Fruit fly (Drosophila melanogaster) whole organism, pupa: ENCODE data around the gene milt.
A peak's percentile ranks its signal among the peaks of the same experiment; 100 is the strongest.

ENCODE experiments used
- CG10348 ChIP-seq: fragments of 200-800 bp; sonication (Bioruptor generic); IDR thresholded peaks from 2 replicates; pipeline ENCODE4 v1.3.6; 2022; ENCODE audit warnings: missing biosample characterization, missing genetic modification characterization
- CG12605 ChIP-seq: fragments of 200-800 bp; sonication (Bioruptor generic); IDR thresholded peaks from 2 replicates; pipeline ENCODE4 v1.3.6; 2022; ENCODE audit warnings: missing biosample characterization, missing genetic modification characterization
- CG13204 ChIP-seq: fragments of 200-800 bp; sonication (Bioruptor generic); optimal IDR thresholded peaks from 2 replicates; lab custom pipeline; 2018; ENCODE audit warnings: missing biosample characterization, mild to moderate bottlenecking, missing genetic modification characterization, moderate library complexity
- CG14655 ChIP-seq: fragments of 200-800 bp; sonication (Bioruptor generic); optimal IDR thresholded peaks from 3 replicates; lab custom pipeline; 2017; ENCODE audit warnings: mild to moderate bottlenecking, missing biosample characterization, missing genetic modification reagents, missing genetic modification characterization
- CG15710 ChIP-seq: fragments of 200-800 bp; sonication (Bioruptor generic); optimal IDR thresholded peaks from 2 replicates; lab custom pipeline; 2018; ENCODE audit warnings: missing biosample characterization, mild to moderate bottlenecking, missing genetic modification characterization, moderate library complexity
- CG17806 ChIP-seq: fragments of 200-800 bp; sonication (Bioruptor generic); optimal IDR thresholded peaks from 2 replicates; lab custom pipeline; 2018; ENCODE audit warnings: missing biosample characterization, mild to moderate bottlenecking, missing genetic modification characterization, moderate library complexity
- CG32121 ChIP-seq: fragments of 200-800 bp; sonication (Bioruptor generic); IDR thresholded peaks from 2 replicates; pipeline ENCODE4 v1.3.6; 2022; ENCODE audit warnings: missing biosample characterization, missing genetic modification characterization
- CG34367 ChIP-seq: fragments of 200-800 bp; sonication (Bioruptor generic); optimal IDR thresholded peaks from 2 replicates; lab custom pipeline; 2018; ENCODE audit warnings: missing biosample characterization, mild to moderate bottlenecking, missing genetic modification characterization
- CG4496 ChIP-seq: fragments of 200-800 bp; sonication (Bioruptor generic); IDR thresholded peaks from 3 replicates; pipeline ENCODE4 v1.3.6; 2022; ENCODE audit warnings: missing biosample characterization, missing genetic modification characterization
- CG8159 ChIP-seq: fragments of 200-800 bp; sonication (Bioruptor generic); optimal IDR thresholded peaks from 3 replicates; lab custom pipeline; 2018; ENCODE audit warnings: missing biosample characterization, mild to moderate bottlenecking, missing genetic modification characterization, moderate library complexity
- CG8301 ChIP-seq: fragments of 200-800 bp; sonication (Bioruptor generic); optimal IDR thresholded peaks from 2 replicates; lab custom pipeline; 2018; ENCODE audit warnings: missing biosample characterization, mild to moderate bottlenecking, missing genetic modification characterization
- CG9948 ChIP-seq: fragments of 200-800 bp; sonication (Bioruptor generic); optimal IDR thresholded peaks from 2 replicates; lab custom pipeline; 2018; ENCODE audit warnings: missing biosample characterization, mild to moderate bottlenecking, missing genetic modification characterization, moderate library complexity
- D1 ChIP-seq: fragments of 200-800 bp; sonication (Bioruptor generic); optimal IDR thresholded peaks from 2 replicates; lab custom pipeline; 2018; ENCODE audit warnings: missing biosample characterization, mild to moderate bottlenecking, missing genetic modification characterization, moderate library complexity
- EcR ChIP-seq: fragments of 200-800 bp; sonication (Bioruptor generic); optimal IDR thresholded peaks from 3 replicates; lab custom pipeline; 2019; ENCODE audit warnings: missing biosample characterization, missing genetic modification characterization, mild to moderate bottlenecking, moderate library complexity, missing genetic modification reagents
- Ets98B ChIP-seq: fragments of 200-800 bp; sonication (Bioruptor generic); IDR thresholded peaks from 2 replicates; pipeline ENCODE4 v1.3.6; 2022; ENCODE audit warnings: missing biosample characterization, missing genetic modification characterization
- Pif1A ChIP-seq: fragments of 200-800 bp; sonication (Bioruptor generic); optimal IDR thresholded peaks from 3 replicates; lab custom pipeline; 2016; ENCODE audit warnings: missing biosample characterization, missing genetic modification characterization
- Pif1B ChIP-seq: fragments of 200-800 bp; sonication (Bioruptor generic); optimal IDR thresholded peaks from 3 replicates; lab custom pipeline; 2016; ENCODE audit warnings: missing biosample characterization, missing genetic modification characterization
- Snoo ChIP-seq: fragments of 200-800 bp; sonication (Bioruptor generic); optimal IDR thresholded peaks from 3 replicates; lab custom pipeline; 2017; ENCODE audit warnings: missing biosample characterization, mild to moderate bottlenecking, missing genetic modification characterization, inconsistent platforms
- fd96Ca ChIP-seq: fragments of 200-800 bp; sonication (Bioruptor generic); IDR thresholded peaks from 3 replicates; pipeline ENCODE4 v1.3.6; 2022; ENCODE audit warnings: missing biosample characterization, missing genetic modification characterization
- gl ChIP-seq: fragments of 200-800 bp; sonication (Bioruptor generic); optimal IDR thresholded peaks from 2 replicates; lab custom pipeline; 2018; ENCODE audit warnings: missing biosample characterization, mild to moderate bottlenecking, missing genetic modification characterization
- rn ChIP-seq: fragments of 200-800 bp; sonication (Bioruptor generic); IDR thresholded peaks from 2 replicates; pipeline ENCODE4 v1.3.6; 2022; ENCODE audit warnings: missing biosample characterization, missing genetic modification characterization

milt gene

DNA sequence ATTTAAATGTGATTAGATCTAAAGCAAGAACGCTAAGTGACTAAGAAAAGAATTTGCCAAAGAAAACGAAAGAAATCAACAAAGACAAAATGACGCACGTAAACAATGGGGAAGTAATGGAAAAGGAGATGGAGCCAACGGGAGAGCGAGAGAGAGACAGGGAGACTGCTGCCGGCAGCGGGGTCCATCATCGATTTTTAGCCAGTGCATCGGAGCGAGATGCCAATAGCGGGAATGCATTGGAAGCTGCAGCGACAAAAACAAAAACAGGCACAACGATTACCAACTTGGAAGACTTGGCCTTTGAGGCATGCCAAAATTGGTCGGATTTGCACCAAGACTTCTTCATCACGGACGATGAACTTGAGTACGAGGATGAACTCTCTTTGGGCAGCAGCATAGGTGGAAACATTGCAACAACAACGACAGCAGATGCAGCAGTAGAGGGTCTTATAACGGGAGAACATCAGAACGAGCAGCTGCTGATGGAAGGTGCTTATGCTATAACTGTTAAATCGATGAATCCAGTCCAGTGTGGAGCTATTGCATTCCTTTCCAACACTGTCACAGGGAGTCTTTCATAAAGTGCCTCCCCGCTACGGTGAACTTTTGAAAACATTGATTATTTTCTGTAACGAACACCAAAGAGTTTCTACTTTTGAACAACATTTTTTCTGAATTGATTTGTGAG is 13.0 kb downstream of the milt start:
- peak; percentile 83 for TF ChIP-seq EcR
- TF ChIP-seq CG14655 (GFP tag; lab: Kevin White, UChicago): no peak
- TF ChIP-seq CG13204 (GFP tag; lab: Kevin White, UChicago): peak; percentile 70

DNA sequence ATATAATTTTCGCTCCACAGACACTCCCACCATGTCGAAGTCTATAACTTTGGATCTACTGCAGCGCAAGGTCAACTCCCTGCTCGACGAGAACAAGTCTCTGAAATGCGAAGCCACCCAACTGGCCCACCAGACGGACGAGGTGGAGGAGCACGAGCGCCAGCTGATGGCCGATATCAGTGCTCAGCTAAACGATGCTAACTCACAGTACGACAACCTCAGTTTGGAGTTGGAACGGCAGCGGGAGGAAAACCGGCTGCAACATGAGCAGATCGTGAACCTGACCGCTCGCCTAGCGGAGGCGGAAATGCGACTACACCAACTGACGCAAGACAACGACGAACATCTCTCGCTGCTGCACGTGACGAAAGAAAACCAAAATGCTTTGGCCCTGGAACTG is 14.1 kb downstream of the milt start:
- TF ChIP-seq CG8159 (no peak), CG34367 (no peak), CG8301 (no peak), EcR (peak; percentile 95), Pif1B (GFP tag; lab: Kevin White, UChicago) (no peak), fd96Ca (GFP tag; lab: Robert Waterston, UW) (no peak), Snoo (tag; lab: Kevin White, UChicago) (no peak), CG13204 (GFP tag; lab: Kevin White, UChicago) (peak; percentile 53), CG17806 (tag; lab: Kevin White, UChicago) (no peak), CG32121 (GFP tag; lab: Robert Waterston, UW) (no peak), Ets98B (GFP tag; lab: Robert Waterston, UW) (no peak), CG15710 (no peak), rn (GFP tag; lab: Robert Waterston, UW) (no peak)

DNA sequence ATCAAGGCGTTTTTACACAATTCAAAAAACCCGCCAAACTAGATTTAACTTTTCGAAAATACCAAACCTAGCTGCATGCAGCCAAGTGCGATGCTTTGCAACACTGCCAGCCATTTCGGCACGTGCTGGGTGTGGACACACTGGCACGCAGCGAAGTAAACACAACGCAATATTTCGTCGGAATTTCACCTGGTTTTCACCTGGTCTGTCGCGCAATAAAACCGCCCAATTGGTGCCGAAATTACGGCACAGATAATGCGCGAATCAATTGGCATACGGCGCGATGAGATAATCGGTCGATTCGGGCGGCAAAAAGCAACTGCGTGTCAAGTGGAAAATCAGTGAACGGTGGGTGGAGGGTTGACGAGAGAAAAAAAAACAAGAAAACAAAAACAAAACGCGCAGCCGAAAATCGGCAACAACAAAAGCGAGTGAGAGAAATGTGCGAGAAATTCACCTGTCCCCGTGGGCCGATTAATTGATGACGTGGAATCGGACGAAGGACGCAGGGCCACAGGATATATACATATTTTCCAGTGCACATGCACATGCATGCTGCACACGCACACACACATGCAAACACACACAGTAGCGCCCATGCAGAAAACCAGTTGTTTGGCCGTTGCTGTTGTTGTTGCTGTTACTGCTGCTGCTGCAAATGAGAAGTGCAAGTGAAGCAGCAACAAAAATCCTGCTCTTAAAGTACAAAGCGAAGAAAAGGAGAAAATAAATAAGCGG is 18.7 kb downstream of the milt start, which contains the start of gene Mnn1:
Mnn1 (plus strand) TSS at position 113 of the 738 bp plus-strand sequence.
- TF ChIP-seq Pif1B (GFP tag; lab: Kevin White, UChicago) (no peak), Snoo (tag; lab: Kevin White, UChicago) (no peak), CG15710 (no peak), CG12605 (peak; percentile 51), CG8159 (no peak), CG32121 (GFP tag; lab: Robert Waterston, UW) (0 out of 2 replicates have a peak, but pooled peaks have one; percentile 24), CG14655 (GFP tag; lab: Kevin White, UChicago) (no peak), CG9948 (tag; lab: Kevin White, UChicago) (no peak), D1 (tag; lab: Kevin White, UChicago) (no peak), rn (GFP tag; lab: Robert Waterston, UW) (no peak), Ets98B (GFP tag; lab: Robert Waterston, UW) (no peak), EcR (no peak), CG34367 (no peak), CG8301 (no peak), CG13204 (GFP tag; lab: Kevin White, UChicago) (no peak), CG10348 (GFP tag; lab: Robert Waterston, UW) (no peak), fd96Ca (GFP tag; lab: Robert Waterston, UW) (no peak), gl (tag; lab: Kevin White, UChicago) (no peak), CG4496 (GFP tag; lab: Robert Waterston, UW) (peak; percentile 35; the same call in 1 of the 3 replicates), Pif1A (no peak), CG17806 (tag; lab: Kevin White, UChicago) (no peak)

DNA sequence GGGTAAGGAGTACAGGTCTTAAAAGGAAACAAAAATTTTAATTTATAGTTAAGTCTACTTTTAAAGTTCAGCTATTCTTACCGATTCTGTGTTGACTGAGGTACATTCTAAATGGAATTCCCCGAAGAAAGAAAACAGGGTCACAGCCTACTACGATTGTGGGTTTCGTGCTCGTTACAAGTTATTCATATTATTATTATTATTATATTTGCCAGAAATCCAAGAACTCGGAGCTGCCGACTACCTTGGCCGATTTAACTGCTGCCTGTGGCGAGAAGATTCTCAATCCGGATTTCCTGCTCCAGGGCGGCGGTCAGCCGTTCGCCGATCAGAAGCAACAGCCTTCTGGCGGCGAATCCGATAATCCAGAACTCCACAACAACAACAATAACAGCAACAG is 23.1 kb downstream of the milt start, which contains the start of gene Mst27D:
Mst27D (minus strand) TSS at position 101 of the 400 bp plus-strand sequence.
- TF ChIP-seq Pif1A: no peak
- TF ChIP-seq D1 (tag; lab: Kevin White, UChicago): no peak
- no peak for TF ChIP-seq CG8159

DNA sequence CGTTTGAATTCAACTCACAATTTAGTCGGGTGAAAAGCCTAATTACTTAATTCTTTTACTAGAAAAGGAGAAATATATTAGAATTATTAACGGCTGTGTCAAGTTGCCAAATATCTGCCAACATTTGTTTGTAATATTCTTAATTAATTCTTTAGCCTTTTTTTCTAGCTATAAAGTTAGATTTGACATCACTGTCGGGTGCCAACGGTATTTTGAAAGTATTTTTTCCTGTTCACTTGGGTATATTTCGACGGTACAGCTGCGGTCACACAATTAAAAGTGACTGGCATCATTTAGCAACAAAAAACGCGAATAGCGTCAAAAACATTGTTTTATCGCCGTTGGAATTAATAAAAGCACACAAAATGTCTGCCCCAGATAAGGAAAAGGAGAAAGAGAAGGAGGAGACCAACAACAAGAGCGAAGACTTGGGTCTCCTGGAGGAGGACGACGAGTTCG is 26.1 kb downstream of the milt start, which contains the start of gene Sem1:
Sem1 (plus strand) TSS at position 266 of the 459 bp plus-strand sequence.
- TF ChIP-seq CG15710: no peak
- TF ChIP-seq EcR: no peak
- TF ChIP-seq CG10348 (GFP tag; lab: Robert Waterston, UW): no peak
- TF ChIP-seq Ets98B (GFP tag; lab: Robert Waterston, UW): no peak
- TF ChIP-seq gl (tag; lab: Kevin White, UChicago): no peak
- TF ChIP-seq, all 21 proteins: peak for 0

DNA sequence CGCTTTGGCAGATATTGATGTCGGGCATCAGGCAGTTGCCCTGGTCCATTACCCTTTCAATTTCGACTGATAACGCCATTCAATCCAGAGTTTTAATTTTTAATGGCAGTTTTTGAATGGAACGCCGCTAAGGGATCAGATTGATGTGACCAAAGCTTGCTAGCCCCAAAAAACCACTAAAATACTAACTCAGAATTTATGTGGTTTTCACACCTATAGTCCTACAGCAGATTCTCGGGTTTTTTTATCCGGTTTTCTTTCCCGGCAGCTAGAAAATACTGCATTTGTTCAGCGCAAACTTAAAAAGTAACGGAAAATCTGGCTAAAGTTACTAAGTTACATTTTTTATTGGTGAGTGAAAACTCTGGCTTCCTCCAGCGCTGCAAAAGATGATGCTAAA is 28.1 kb downstream of the milt start, which contains the start of gene Nuf2:
Nuf2 (minus strand) TSS at position 151 of the 400 bp plus-strand sequence.
- TF ChIP-seq CG8301: no peak
- TF ChIP-seq CG14655 (GFP tag; lab: Kevin White, UChicago): no peak
- TF ChIP-seq D1 (tag; lab: Kevin White, UChicago): no peak
- no peak for TF ChIP-seq gl (tag; lab: Kevin White, UChicago)
- TF ChIP-seq EcR: no peak
- TF ChIP-seq Snoo (tag; lab: Kevin White, UChicago): no peak
- no peak for TF ChIP-seq CG13204 (GFP tag; lab: Kevin White, UChicago)
- no peak for TF ChIP-seq Pif1B (GFP tag; lab: Kevin White, UChicago)
